Fruit fly (Drosophila melanogaster) Kc167 (cell line): ENCODE data around the gene nkt.

Experiments
- Sin3A ChIP-seq: fragments of >200 bp; optimal IDR thresholded peaks from 2 replicates; lab custom pipeline; 2018; ENCODE audit warnings: missing external identifiers
- h ChIP-seq: fragments of >200 bp; optimal IDR thresholded peaks from 3 replicates; lab custom pipeline; 2018; ENCODE audit warnings: missing external identifiers
- insv ChIP-seq: fragments of >200 bp; optimal IDR thresholded peaks from 3 replicates; lab custom pipeline; 2018; ENCODE audit warnings: missing external identifiers
- psq ChIP-seq: fragments of >200 bp; optimal IDR thresholded peaks from 2 replicates; lab custom pipeline; 2017; ENCODE audit warnings: missing external identifiers

dm6 chr3L:11182994-11183393 lies 18.2 kb upstream of the nkt start:
- no peak for TF ChIP-seq psq
- TF ChIP-seq insv (lab: Kevin White, UChicago): no peak
- TF ChIP-seq Sin3A: no peak
- TF ChIP-seq h (lab: Kevin White, UChicago): no peak
